Fruit fly (Drosophila melanogaster) whole organism, embryonic: Measurements from ENCODE around the gene Rpn1.

Experiments
- Bgb ChIP-seq: fragments of 200-800 bp; sonication (Bioruptor generic); IDR thresholded peaks from 2 replicates; pipeline ENCODE4 v1.3.6; 2022; ENCODE audit warnings: missing biosample characterization, missing genetic modification characterization; ENCODE audit not compliant: partially characterized antibody
- CG10366 ChIP-seq: fragments of 200-800 bp; sonication (Bioruptor generic); IDR thresholded peaks from 2 replicates; pipeline ENCODE4 v1.3.6; 2022; ENCODE audit warnings: missing biosample characterization, missing genetic modification characterization
- CG10431 ChIP-seq: fragments of 200-800 bp; sonication (Bioruptor generic); optimal IDR thresholded peaks from 3 replicates; lab custom pipeline; 2018; ENCODE audit warnings: missing biosample characterization, mild to moderate bottlenecking, missing genetic modification characterization
- CG10462 ChIP-seq: fragments of 200-800 bp; sonication (Bioruptor generic); optimal IDR thresholded peaks from 2 replicates; lab custom pipeline; 2016; ENCODE audit warnings: missing biosample characterization, missing genetic modification characterization
- CG1233 ChIP-seq: fragments of 200-800 bp; sonication (Bioruptor generic); optimal IDR thresholded peaks from 4 replicates; lab custom pipeline; 2018; ENCODE audit warnings: missing biosample characterization, mild to moderate bottlenecking, missing genetic modification characterization
- CG15073 ChIP-seq: fragments of 200-800 bp; sonication (Bioruptor generic); optimal IDR thresholded peaks from 2 replicates; lab custom pipeline; 2016; ENCODE audit warnings: missing biosample characterization, missing genetic modification characterization
- CG1602 ChIP-seq: fragments of 200-800 bp; sonication (Bioruptor generic); optimal IDR thresholded peaks from 3 replicates; lab custom pipeline; 2016; ENCODE audit warnings: missing biosample characterization, missing genetic modification characterization
- CG17385 ChIP-seq: fragments of 200-800 bp; sonication (Bioruptor generic); optimal IDR thresholded peaks from 3 replicates; lab custom pipeline; 2018; ENCODE audit warnings: missing biosample characterization, mild to moderate bottlenecking, missing genetic modification characterization
- CG2678 ChIP-seq: fragments of 200-800 bp; sonication (Bioruptor generic); optimal IDR thresholded peaks from 3 replicates; lab custom pipeline; 2019; ENCODE audit warnings: missing biosample characterization, mild to moderate bottlenecking, missing genetic modification characterization, moderate library complexity
- CG2712 ChIP-seq: fragments of 200-800 bp; optimal IDR thresholded peaks from 3 replicates; lab custom pipeline; 2019; ENCODE audit warnings: missing biosample characterization, mild to moderate bottlenecking, missing genetic modification characterization, moderate library complexity
- CG3281 ChIP-seq: fragments of 200-800 bp; sonication (Bioruptor generic); optimal IDR thresholded peaks from 3 replicates; lab custom pipeline; 2017; ENCODE audit warnings: missing biosample characterization, mild to moderate bottlenecking, missing genetic modification characterization
- CG3726 ChIP-seq: fragments of 200-800 bp; sonication (Bioruptor generic); IDR thresholded peaks from 3 replicates; pipeline ENCODE4, ENCODE4 v1.3.6; 2022; ENCODE audit warnings: missing biosample characterization, missing genetic modification characterization
- CG4820 ChIP-seq: fragments of 200-800 bp; sonication (Bioruptor generic); optimal IDR thresholded peaks from 3 replicates; lab custom pipeline; 2016; ENCODE audit warnings: missing biosample characterization, missing genetic modification characterization
- CG6272 ChIP-seq: fragments of 200-800 bp; sonication (Bioruptor generic); IDR thresholded peaks from 2 replicates; pipeline ENCODE4 v1.3.6; 2022; ENCODE audit warnings: missing biosample characterization, missing genetic modification characterization
- CG6654 ChIP-seq: fragments of 200-800 bp; sonication (Bioruptor generic); optimal IDR thresholded peaks from 2 replicates; lab custom pipeline; 2017; ENCODE audit warnings: missing biosample characterization, mild to moderate bottlenecking, missing genetic modification characterization
- CG6683 ChIP-seq: fragments of 200-800 bp; sonication (Bioruptor generic); optimal IDR thresholded peaks from 2 replicates; lab custom pipeline; 2017; ENCODE audit warnings: missing biosample characterization, mild to moderate bottlenecking, missing genetic modification characterization, missing genetic modification reagents
- CG6689 ChIP-seq: fragments of 200-800 bp; sonication (Bioruptor generic); IDR thresholded peaks from 2 replicates; pipeline ENCODE4 v1.3.6; 2022; ENCODE audit warnings: missing biosample characterization, missing genetic modification characterization
- CG7556 ChIP-seq: fragments of 200-800 bp; sonication (Bioruptor generic); optimal IDR thresholded peaks from 2 replicates; lab custom pipeline; 2017; ENCODE audit warnings: missing biosample characterization, mild to moderate bottlenecking, missing genetic modification characterization
- CG7745 ChIP-seq: fragments of 200-800 bp; sonication (Bioruptor generic); optimal IDR thresholded peaks from 2 replicates; lab custom pipeline; 2018; ENCODE audit warnings: missing biosample characterization, mild to moderate bottlenecking, missing genetic modification characterization, moderate library complexity
- CG8924 ChIP-seq: fragments of 200-800 bp; optimal IDR thresholded peaks from 3 replicates; lab custom pipeline; 2019; ENCODE audit warnings: missing biosample characterization, mild to moderate bottlenecking, missing genetic modification characterization, moderate library complexity
- CG8944 ChIP-seq: fragments of 200-800 bp; sonication (Bioruptor generic); optimal IDR thresholded peaks from 3 replicates; lab custom pipeline; 2016; ENCODE audit warnings: missing biosample characterization, missing genetic modification characterization
- CG9437 ChIP-seq: fragments of 200-800 bp; sonication (Bioruptor generic); optimal IDR thresholded peaks from 2 replicates; lab custom pipeline; 2018; ENCODE audit warnings: missing biosample characterization, mild to moderate bottlenecking, missing genetic modification characterization
- Chrac-16 ChIP-seq: fragments of 200-800 bp; sonication (Bioruptor generic); optimal IDR thresholded peaks from 3 replicates; lab custom pipeline; 2016; ENCODE audit warnings: missing biosample characterization, missing genetic modification characterization
- D19A ChIP-seq: fragments of 200-800 bp; optimal IDR thresholded peaks from 3 replicates; lab custom pipeline; 2019; ENCODE audit warnings: missing biosample characterization, mild to moderate bottlenecking, missing genetic modification characterization, moderate library complexity
- Elba2 ChIP-seq: fragments of 200-800 bp; sonication (Bioruptor generic); optimal IDR thresholded peaks from 3 replicates; lab custom pipeline; 2016; ENCODE audit warnings: missing biosample characterization, missing genetic modification characterization
- H15 ChIP-seq: fragments of 200-800 bp; sonication (Bioruptor generic); IDR thresholded peaks from 3 replicates; pipeline ENCODE4 v1.3.6; 2022; ENCODE audit warnings: missing biosample characterization, missing genetic modification characterization
- HLHmδ ChIP-seq: fragments of 200-800 bp; sonication (Bioruptor generic); optimal IDR thresholded peaks from 2 replicates; lab custom pipeline; 2018; ENCODE audit warnings: missing biosample characterization, mild to moderate bottlenecking, missing genetic modification characterization, moderate library complexity
- Hr3 ChIP-seq: fragments of 200-800 bp; sonication (Bioruptor generic); optimal IDR thresholded peaks from 3 replicates; lab custom pipeline; 2016; ENCODE audit warnings: missing biosample characterization, missing genetic modification characterization
- MESR4 ChIP-seq: fragments of 200-800 bp; sonication (Bioruptor generic); optimal IDR thresholded peaks from 2 replicates; lab custom pipeline; 2018; ENCODE audit warnings: missing biosample characterization, mild to moderate bottlenecking, missing genetic modification characterization, moderate library complexity
- Max ChIP-seq: fragments of 200-800 bp; sonication (Bioruptor generic); optimal IDR thresholded peaks from 2 replicates; lab custom pipeline; 2016; ENCODE audit warnings: missing biosample characterization, mild to moderate bottlenecking, missing genetic modification characterization
- Mrtf ChIP-seq: fragments of 200-800 bp; sonication (Bioruptor generic); IDR thresholded peaks from 3 replicates; pipeline ENCODE4 v1.3.6; 2022; ENCODE audit warnings: missing biosample characterization, missing genetic modification characterization
- Myb ChIP-seq: fragments of 200-800 bp; sonication (Bioruptor generic); optimal IDR thresholded peaks from 2 replicates; lab custom pipeline; 2016; ENCODE audit warnings: missing biosample characterization, missing genetic modification characterization
- Ptx1 ChIP-seq: fragments of 200-800 bp; sonication (Bioruptor generic); IDR thresholded peaks from 2 replicates; pipeline ENCODE4 v1.3.6; 2022; ENCODE audit warnings: missing biosample characterization, missing genetic modification characterization
- Six4 ChIP-seq: fragments of 200-800 bp; sonication (Bioruptor generic); optimal IDR thresholded peaks from 2 replicates; lab custom pipeline; 2016; ENCODE audit warnings: missing biosample characterization, missing genetic modification characterization
- ash1 ChIP-seq: fragments of 200-800 bp; sonication (Bioruptor generic); optimal IDR thresholded peaks from 2 replicates; lab custom pipeline; 2018; ENCODE audit warnings: missing biosample characterization, mild to moderate bottlenecking, missing genetic modification characterization
- az2 ChIP-seq: fragments of 200-800 bp; sonication (Bioruptor generic); optimal IDR thresholded peaks from 3 replicates; lab custom pipeline; 2016; ENCODE audit warnings: missing biosample characterization, missing genetic modification characterization
- bbx ChIP-seq: fragments of 200-800 bp; sonication (Bioruptor generic); IDR thresholded peaks from 2 replicates; pipeline ENCODE4 v1.3.6; 2022; ENCODE audit warnings: missing biosample characterization, missing genetic modification characterization; ENCODE audit not compliant: partially characterized antibody
- bigmax ChIP-seq: fragments of 200-800 bp; sonication (Bioruptor generic); optimal IDR thresholded peaks from 2 replicates; lab custom pipeline; 2018; ENCODE audit warnings: missing biosample characterization, mild to moderate bottlenecking, missing genetic modification characterization
- cas ChIP-seq: fragments of 200-800 bp; sonication (Bioruptor generic); IDR thresholded peaks from 2 replicates; pipeline ENCODE4 v1.3.6; 2022; ENCODE audit warnings: missing biosample characterization, missing genetic modification characterization
- cato ChIP-seq: fragments of 200-800 bp; sonication (Bioruptor generic); optimal IDR thresholded peaks from 2 replicates; lab custom pipeline; 2016; ENCODE audit warnings: missing biosample characterization, missing genetic modification characterization, borderline replicate concordance
- cg ChIP-seq: fragments of 200-800 bp; sonication (Bioruptor generic); optimal IDR thresholded peaks from 3 replicates; lab custom pipeline; 2019; ENCODE audit warnings: missing biosample characterization, mild to moderate bottlenecking, missing genetic modification characterization, moderate library complexity
- disco-r ChIP-seq: fragments of 200-800 bp; sonication (Bioruptor generic); optimal IDR thresholded peaks from 2 replicates; lab custom pipeline; 2016; ENCODE audit warnings: missing biosample characterization, missing genetic modification characterization
- eyg ChIP-seq: fragments of 200-800 bp; sonication (Bioruptor generic); optimal IDR thresholded peaks from 3 replicates; lab custom pipeline; 2016; ENCODE audit warnings: missing biosample characterization, missing genetic modification characterization
- insv ChIP-seq, 2 experiments: fragments of 200-800 bp; sonication (Bioruptor generic); optimal IDR thresholded peaks; 3 replicates each; lab custom pipeline; 2016 to 2018; ENCODE audit warnings: missing biosample characterization in 2 of 2, missing genetic modification characterization in 2 of 2
- inv ChIP-seq: fragments of 200-800 bp; sonication (Bioruptor generic); IDR thresholded peaks from 2 replicates; pipeline ENCODE4 v1.3.6; 2022; ENCODE audit warnings: missing biosample characterization, missing genetic modification characterization; ENCODE audit not compliant: partially characterized antibody
- jing ChIP-seq: fragments of 200-800 bp; sonication (Bioruptor generic); optimal IDR thresholded peaks from 2 replicates; lab custom pipeline; 2018; ENCODE audit warnings: missing biosample characterization, mild to moderate bottlenecking, missing genetic modification characterization
- lmd ChIP-seq: fragments of 200-800 bp; sonication (Bioruptor generic); IDR thresholded peaks from 2 replicates; pipeline ENCODE4 v1.3.6; 2022; ENCODE audit warnings: missing biosample characterization, missing genetic modification characterization
- scrt ChIP-seq: fragments of 200-800 bp; sonication (Bioruptor generic); optimal IDR thresholded peaks from 2 replicates; lab custom pipeline; 2018; ENCODE audit warnings: missing biosample characterization, mild to moderate bottlenecking, missing genetic modification characterization, moderate library complexity
- ssp ChIP-seq: fragments of 200-800 bp; sonication (Bioruptor generic); IDR thresholded peaks from 2 replicates; pipeline ENCODE4 v1.3.6; 2022; ENCODE audit warnings: missing biosample characterization, missing genetic modification characterization
- tap ChIP-seq: fragments of 200-800 bp; optimal IDR thresholded peaks from 3 replicates; lab custom pipeline; 2019; ENCODE audit warnings: missing biosample characterization, mild to moderate bottlenecking, missing genetic modification characterization, moderate library complexity
- tgo ChIP-seq: fragments of 200-800 bp; sonication (Bioruptor generic); IDR thresholded peaks from 3 replicates; pipeline ENCODE4 v1.3.6; 2022; ENCODE audit warnings: missing biosample characterization, missing genetic modification characterization
- toy ChIP-seq: fragments of 200-800 bp; sonication (Bioruptor generic); IDR thresholded peaks from 2 replicates; pipeline ENCODE4 v1.3.6; 2022; ENCODE audit warnings: missing biosample characterization, missing genetic modification characterization

Gene Rpn1

DNA sequence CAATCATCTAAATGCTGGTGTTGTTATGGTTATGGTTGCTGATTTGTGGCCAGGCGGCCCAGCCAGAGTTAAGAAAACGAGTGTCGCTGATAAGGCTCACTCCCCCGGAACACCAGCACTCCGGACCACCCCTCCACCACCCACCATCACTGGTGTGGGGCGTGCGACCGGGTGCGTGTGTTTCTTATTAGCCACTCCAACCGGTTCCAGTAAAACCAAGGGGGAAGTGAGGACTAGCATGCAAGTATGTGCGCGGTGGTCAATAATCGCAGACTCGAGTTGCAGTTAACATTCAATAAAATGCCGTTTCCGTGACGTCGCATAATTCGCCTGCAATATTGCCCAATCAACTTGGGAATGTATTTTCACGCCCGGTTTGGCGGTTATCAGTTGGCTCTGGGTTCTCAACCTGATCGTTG is 42.4 kb upstream of the Rpn1 start (continued):
- TF ChIP-seq cas (GFP tag; lab: Robert Waterston, UW) (no peak), Elba2 (GFP tag; lab: Kevin White, UChicago) (no peak), CG7745 (tag; lab: Kevin White, UChicago) (no peak), Bgb (GFP tag; lab: Robert Waterston, UW) (peak; percentile 30; the same call in 1 of the 2 replicates), CG9437 (GFP tag; lab: Kevin White, UChicago) (no peak), bigmax (GFP tag; lab: Kevin White, UChicago) (no peak), scrt (no peak), toy (GFP tag; lab: Robert Waterston, UW) (no peak), CG3726 (GFP tag; lab: Robert Waterston, UW) (no peak), D19A (tag; lab: Kevin White, UChicago) (no peak), CG8924 (no peak), CG10462 (GFP tag; lab: Kevin White, UChicago) (no peak), Chrac-16 (no peak), eyg (GFP tag; lab: Kevin White, UChicago) (peak; percentile 1), CG6654 (GFP tag; lab: Kevin White, UChicago) (no peak), cato (GFP tag; lab: Kevin White, UChicago) (no peak), insv (GFP tag; optimal IDR thresholded peaks at IDR 0.05; lab: Kevin White, UChicago) (no peak), tgo (no peak), CG6689 (GFP tag; lab: Robert Waterston, UW) (no peak), CG7556 (GFP tag; lab: Kevin White, UChicago) (no peak), CG1233 (GFP tag; lab: Kevin White, UChicago) (no peak), CG10431 (GFP tag; lab: Kevin White, UChicago) (no peak), CG1602 (GFP tag; lab: Kevin White, UChicago) (no peak), Hr3 (GFP tag; lab: Kevin White, UChicago) (no peak), Six4 (GFP tag; lab: Kevin White, UChicago) (no peak), CG8944 (GFP tag; lab: Kevin White, UChicago) (no peak), CG2712 (tag; lab: Kevin White, UChicago) (no peak), lmd (GFP tag; lab: Robert Waterston, UW) (no peak), CG10366 (GFP tag; lab: Robert Waterston, UW) (no peak), CG17385 (GFP tag; lab: Kevin White, UChicago) (no peak), CG2678 (no peak), Ptx1 (no peak), CG6683 (GFP tag; lab: Kevin White, UChicago) (no peak), tap (tag; lab: Kevin White, UChicago) (no peak), inv (no peak), HLHmδ (no peak), bbx (GFP tag; lab: Robert Waterston, UW) (peak; percentile 15; the same call in 1 of the 2 replicates), jing (GFP tag; lab: Kevin White, UChicago) (no peak), CG4820 (GFP tag; lab: Kevin White, UChicago) (no peak), Max (GFP tag; lab: Kevin White, UChicago) (no peak), CG15073 (GFP tag; lab: Kevin White, UChicago) (no peak), Myb (GFP tag; lab: Kevin White, UChicago) (no peak), disco-r (GFP tag; lab: Kevin White, UChicago) (no peak), az2 (GFP tag; lab: Kevin White, UChicago) (no peak), CG3281 (GFP tag; lab: Kevin White, UChicago) (no peak), Mrtf (GFP tag; lab: Robert Waterston, UW) (no peak), ash1 (GFP tag; lab: Kevin White, UChicago) (no peak), ssp (GFP tag; lab: Robert Waterston, UW) (no peak), MESR4 (no peak), H15 (GFP tag; lab: Robert Waterston, UW) (no peak), CG6272 (GFP tag; lab: Robert Waterston, UW) (no peak), cg (GFP tag; lab: Kevin White, UChicago) (no peak)
